Worm (Caenorhabditis elegans): Measurements from ENCODE around the gene srbc-75.
"Not testable (repeated sequence)": the region's sequence is repeated elsewhere in the genome, so short reads cannot be mapped to it uniquely, and the experiment has no call there.

The srbc-75 gene

DNA sequence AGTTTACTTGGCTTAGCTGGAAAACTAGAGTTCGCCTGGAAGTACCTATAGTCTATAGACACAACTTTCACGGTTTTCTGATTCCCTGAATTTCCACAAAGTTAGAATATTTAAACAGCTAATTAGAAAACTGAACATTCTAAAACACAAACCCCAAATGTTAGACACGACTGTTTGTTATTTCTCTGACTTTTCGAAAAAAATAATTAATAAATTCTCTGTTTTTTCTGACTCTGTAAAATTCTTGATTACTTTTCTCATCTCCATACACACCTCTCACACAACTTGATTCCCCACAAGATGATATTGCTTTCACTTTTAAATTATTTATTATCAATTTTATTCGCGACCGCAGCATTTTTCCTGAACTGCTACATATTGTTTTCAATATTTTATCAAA is at the start of gene srbc-75:
srbc-75 (plus strand) TSS at position 301 of the 400 bp plus-strand sequence.
- TF ChIP-seq ama-1 (optimal IDR thresholded peaks at IDR 0.05) = no peak
- no peak for TF ChIP-seq ama-1 (GFP tag; optimal IDR thresholded peaks at IDR 0.05)
- no peak for TF ChIP-seq cebp-2 (GFP tag; IDR thresholded peaks at IDR 0.05)
- TF ChIP-seq lsy-27 (tag; optimal IDR thresholded peaks at IDR 0.05; ENCODE audit: borderline replicate concordance, insufficient read depth) = no peak
- no peak for TF ChIP-seq madf-3 (GFP tag; IDR thresholded peaks at IDR 0.05)
- TF ChIP-seq sea-2 (GFP tag; IDR thresholded peaks at IDR 0.05) = no peak
- TF ChIP-seq B0261.1 (tag; optimal IDR thresholded peaks at IDR 0.05) = no peak
- TF ChIP-seq hmg-20 (GFP tag; IDR thresholded peaks at IDR 0.05) = no peak
- TF ChIP-seq lin-40 (tag; optimal IDR thresholded peaks at IDR 0.05) = no peak

DNA sequence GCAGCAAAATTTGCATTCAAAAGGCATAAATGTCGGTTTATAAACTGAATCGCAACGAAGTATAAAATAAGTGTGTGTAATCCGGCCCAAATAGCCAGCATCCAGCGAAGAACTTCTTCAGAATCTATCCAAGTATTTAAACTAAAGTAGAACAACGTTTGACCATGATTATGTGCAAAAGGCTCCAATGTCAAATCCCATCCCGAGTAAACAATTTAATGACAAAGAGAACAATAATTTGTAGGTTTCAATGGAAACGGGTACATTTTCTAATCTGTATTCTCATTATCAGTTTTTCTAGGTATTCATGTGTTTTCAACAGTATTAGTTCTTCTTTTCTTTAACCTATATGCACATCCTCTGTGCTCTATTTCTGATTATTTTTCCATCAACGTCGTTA is 45.9 kb upstream of the srbc-75 start, which contains the start of gene C41G6.12:
C41G6.12 (minus strand) TSS at position 101 of the 400 bp plus-strand sequence.
- not testable (repeated sequence) for TF ChIP-seq unc-130 (GFP tag; optimal IDR thresholded peaks at IDR 0.05); him-1 (tag; optimal IDR thresholded peaks at IDR 0.05); F57C9.4 (tag; optimal IDR thresholded peaks at IDR 0.05)

DNA sequence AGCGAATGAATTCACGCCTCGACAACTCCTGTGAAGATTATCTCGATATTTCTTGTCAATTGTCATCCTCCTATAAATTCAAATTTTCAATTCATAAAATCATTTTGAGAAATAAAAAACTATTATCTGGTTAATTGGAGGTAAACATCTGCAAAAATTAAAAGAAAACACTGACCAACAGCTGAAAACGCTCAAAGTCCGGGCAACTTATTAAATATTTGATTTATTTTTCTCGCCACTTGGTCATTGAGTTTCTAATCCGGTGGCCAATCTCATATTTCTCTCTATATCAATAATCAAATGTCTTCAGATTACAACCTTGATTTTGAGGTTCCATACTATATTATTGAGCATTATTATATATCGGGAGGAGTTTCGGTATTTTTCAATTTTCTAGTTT is 41.8 kb upstream of the srbc-75 start, which contains the start of gene sri-24:
sri-24 (plus strand) TSS at position 301 of the 400 bp plus-strand sequence.
- not testable (repeated sequence) for TF ChIP-seq fkh-3 (tag; optimal IDR thresholded peaks at IDR 0.05); efl-1 (GFP tag; optimal IDR thresholded peaks at IDR 0.05); K12H6.12 (tag; optimal IDR thresholded peaks at IDR 0.05)

DNA sequence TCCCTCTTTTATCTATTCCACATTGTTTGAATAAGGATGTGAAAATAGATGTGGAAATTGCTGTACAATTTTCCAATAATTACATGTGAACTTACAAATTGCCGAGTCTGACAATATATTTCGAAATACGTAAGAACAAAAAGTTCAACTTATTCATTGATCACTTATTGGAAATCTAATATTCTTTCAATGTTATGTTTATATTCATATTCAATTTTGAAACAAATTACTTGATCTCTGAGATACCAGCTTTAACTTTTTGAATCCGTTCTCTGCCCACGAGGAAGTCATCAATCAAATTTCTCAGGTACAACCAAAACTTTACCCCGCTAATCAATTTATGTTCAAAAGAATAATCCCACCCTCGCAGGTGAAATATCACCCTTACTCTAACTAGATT is 38.5 kb upstream of the srbc-75 start, which contains the start of gene sri-26:
sri-26 (plus strand) TSS at position 301 of the 400 bp plus-strand sequence.
- not testable (repeated sequence) for TF ChIP-seq dox-1 (GFP tag; IDR thresholded peaks at IDR 0.05); cebp-1 (GFP tag; IDR thresholded peaks at IDR 0.05); cebp-1 (tag; optimal IDR thresholded peaks at IDR 0.05); unc-130 (GFP tag; optimal IDR thresholded peaks at IDR 0.05)

- no peak for TF ChIP-seq snpc-1.1 (tag; optimal IDR thresholded peaks at IDR 0.05; ENCODE audit: insufficient read depth)
- no peak for TF ChIP-seq F10E7.11 (tag; optimal IDR thresholded peaks at IDR 0.05)
- no peak for TF ChIP-seq egrh-3 (GFP tag; IDR thresholded peaks at IDR 0.05)
- no peak for TF ChIP-seq nhr-27 (tag; optimal IDR thresholded peaks at IDR 0.05)
- no peak for TF ChIP-seq atf-7 (tag; optimal IDR thresholded peaks at IDR 0.05)
- TF ChIP-seq Y95B8A.8 (GFP tag; IDR thresholded peaks at IDR 0.05) = no peak
- no peak for TF ChIP-seq B0261.1 (tag; optimal IDR thresholded peaks at IDR 0.05)
- TF ChIP-seq mxl-1 (tag; optimal IDR thresholded peaks at IDR 0.05) = no peak
- no peak for TF ChIP-seq hsf-1 (GFP tag; IDR thresholded peaks at IDR 0.05)
- TF ChIP-seq F49E8.2 (tag; optimal IDR thresholded peaks at IDR 0.05; ENCODE audit: insufficient read depth) = no peak
- no peak for TF ChIP-seq nhr-80 (tag; optimal IDR thresholded peaks at IDR 0.05)
- no peak for TF ChIP-seq ztf-18 (tag; optimal IDR thresholded peaks at IDR 0.05)
- no peak for TF ChIP-seq ceh-91 (GFP tag; IDR thresholded peaks at IDR 0.05)
- no peak for TF ChIP-seq F52B5.7 (tag; optimal IDR thresholded peaks at IDR 0.05)
- TF ChIP-seq fkh-3 (tag; optimal IDR thresholded peaks at IDR 0.05) = no peak
- no peak for TF ChIP-seq Y53G8AR.9 (GFP tag; conservative IDR thresholded peaks at IDR 0.05)
- TF ChIP-seq ccch-3 (GFP tag; optimal IDR thresholded peaks at IDR 0.05) = no peak
- no peak for TF ChIP-seq rcor-1 (GFP tag; IDR thresholded peaks at IDR 0.05)
- no peak for TF ChIP-seq tbp1 (GFP tag; optimal IDR thresholded peaks at IDR 0.05)
Observed at ce11 chrV:15216705-15217104, 36.9 kb upstream of the srbc-75 start, which contains the start of gene sri-25. Gene sri-25 (plus strand): TSS chrV:15217005.

All from whole organism, young adult.